Fruit fly (Drosophila melanogaster): ENCODE results near the gene CG15646.

DNA sequence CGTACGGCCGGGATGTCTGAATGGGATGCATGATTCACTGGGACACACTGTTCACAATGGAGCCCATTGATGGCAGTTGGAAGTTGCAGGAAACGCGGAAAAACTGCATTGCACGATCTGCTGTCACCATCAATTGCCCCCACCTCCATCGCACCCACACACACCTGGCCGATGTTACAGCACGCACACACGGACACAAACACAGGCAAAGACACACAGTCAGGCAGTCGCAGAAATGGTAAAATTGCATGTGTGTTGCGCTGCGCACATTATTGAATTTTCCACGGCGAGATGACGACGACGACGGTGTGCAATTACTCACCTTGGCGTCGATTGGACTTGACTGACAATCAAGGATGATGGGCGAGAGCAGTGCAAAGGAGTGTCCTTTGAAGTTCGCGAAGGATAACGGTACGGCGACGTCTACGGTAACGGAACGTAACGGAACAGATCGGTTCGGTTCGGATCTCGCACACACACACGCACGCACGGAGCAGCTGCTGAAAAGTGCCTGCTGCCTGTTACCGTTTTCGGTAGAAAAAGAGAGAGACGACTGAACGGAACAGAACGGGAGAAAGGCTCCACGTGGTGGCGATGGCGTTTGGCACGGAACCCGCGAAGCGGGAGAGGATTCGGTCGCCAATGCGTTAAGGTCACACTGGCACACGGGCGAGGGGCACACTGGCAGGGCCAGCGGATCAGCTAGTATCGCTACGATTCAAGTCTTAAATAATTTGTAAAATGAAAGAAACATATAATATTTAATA lies 39.3 kb upstream of the CG15646 start, which contains the start of the genes CG9281 and CG15601:
- peak; percentile 21 for TF ChIP-seq Snoo (tag; optimal IDR thresholded peaks at IDR 0.05)
- no peak for TF ChIP-seq D1 (tag; optimal IDR thresholded peaks at IDR 0.05)
- TF ChIP-seq CG10348 (GFP tag; IDR thresholded peaks at IDR 0.05) = no peak
- no peak for TF ChIP-seq EcR (GFP tag; optimal IDR thresholded peaks at IDR 0.05)
